Fruit fly (Drosophila melanogaster): Measurements from ENCODE around the gene spict.

Gene spict

DNA sequence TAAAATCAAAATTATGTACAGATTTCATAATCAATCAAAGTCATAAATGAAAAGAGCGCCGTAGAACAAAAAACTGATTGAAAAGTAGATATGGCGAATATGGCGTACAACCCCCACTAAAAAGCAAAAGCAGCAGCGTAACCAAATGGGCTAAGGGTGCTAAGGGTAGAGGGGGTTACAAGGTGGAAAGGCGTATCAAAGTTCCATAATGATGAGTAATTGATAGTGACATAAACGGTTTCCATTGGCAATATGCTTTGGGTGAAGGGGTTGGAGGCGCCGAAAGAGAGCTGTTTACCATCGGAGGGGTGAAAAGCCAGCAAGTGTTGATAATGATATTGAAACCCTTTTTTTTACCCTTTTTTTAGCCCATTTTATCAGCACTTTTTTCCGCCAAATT, 32.2 kb upstream of the spict start:
- TF ChIP-seq CG8359 (GFP tag; optimal IDR thresholded peaks at IDR 0.05; ENCODE audit: borderline replicate concordance): no peak
- TF ChIP-seq Kr (GFP tag; optimal IDR thresholded peaks at IDR 0.05): peak; percentile 72
- TF ChIP-seq cad (GFP tag; optimal IDR thresholded peaks at IDR 0.05): no peak
- no peak for TF ChIP-seq CG31441 (GFP tag; IDR thresholded peaks at IDR 0.05)
- TF ChIP-seq seq (GFP tag; IDR thresholded peaks at IDR 0.05): peak; percentile 21; the same call in 1 of the 2 replicates
- peak; percentile 76 for TF ChIP-seq Nf-YC (tag; optimal IDR thresholded peaks at IDR 0.05)
- TF ChIP-seq gsb-n (tag; optimal IDR thresholded peaks at IDR 0.05): peak; percentile 79
- TF ChIP-seq Nf-YB (GFP tag; optimal IDR thresholded peaks at IDR 0.05): peak; percentile 85

DNA sequence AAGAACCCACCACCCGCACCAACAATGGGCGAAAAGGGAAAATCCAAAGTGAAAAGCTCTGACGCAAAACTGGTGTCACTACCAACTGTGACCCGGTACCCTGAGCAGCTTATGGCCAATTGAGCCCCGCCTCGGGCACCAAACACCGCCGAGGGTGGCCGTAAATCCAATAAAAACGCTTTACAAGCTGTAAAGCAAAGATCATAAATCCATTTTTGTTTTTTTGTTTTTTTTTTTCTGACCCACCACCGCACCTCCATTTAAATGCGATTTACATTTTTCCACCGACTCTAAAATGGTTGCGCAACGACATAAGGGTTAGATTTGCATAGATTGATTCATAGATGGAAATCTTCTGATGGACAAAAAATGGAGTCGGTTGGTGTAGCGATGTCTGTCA, 30.2 kb upstream of the spict start:
- TF ChIP-seq CG15514 (GFP tag; optimal IDR thresholded peaks at IDR 0.05) (no peak), knrl (GFP tag; IDR thresholded peaks at IDR 0.05; ENCODE audit: partially characterized antibody) (no peak), al (GFP tag; IDR thresholded peaks at IDR 0.05) (0 out of 2 replicates have a peak, but pooled peaks have one; percentile 6), Drgx (GFP tag; IDR thresholded peaks at IDR 0.05) (no peak), CG6791 (GFP tag; IDR thresholded peaks at IDR 0.05; ENCODE audit: partially characterized antibody) (no peak), sqz (GFP tag; optimal IDR thresholded peaks at IDR 0.05) (peak; percentile 58), H15 (GFP tag; IDR thresholded peaks at IDR 0.05) (0 out of 3 replicates have a peak, but pooled peaks have one; percentile 10), salm (tag; optimal IDR thresholded peaks at IDR 0.05) (no peak), seq (GFP tag; IDR thresholded peaks at IDR 0.05) (peak; percentile 43; the same call in 1 of the 2 replicates), pfk (GFP tag; optimal IDR thresholded peaks at IDR 0.05) (no peak), CG9437 (GFP tag; optimal IDR thresholded peaks at IDR 0.05) (no peak), Asciz (GFP tag; optimal IDR thresholded peaks at IDR 0.05) (no peak), HLH54F (GFP tag; optimal IDR thresholded peaks at IDR 0.05) (no peak), toy (GFP tag; IDR thresholded peaks at IDR 0.05) (no peak), Ada2b (GFP tag; IDR thresholded peaks at IDR 0.05) (no peak), yki (optimal IDR thresholded peaks at IDR 0.05) (no peak), usp (GFP tag; optimal IDR thresholded peaks at IDR 0.05) (no peak), CG4328 (GFP tag; optimal IDR thresholded peaks at IDR 0.05) (no peak), ro (GFP tag; IDR thresholded peaks at IDR 0.05) (no peak), HmgZ (tag; optimal IDR thresholded peaks at IDR 0.05) (no peak), Nf-YB (GFP tag; optimal IDR thresholded peaks at IDR 0.05) (peak; percentile 60), sens (GFP tag) (peak; percentile 30), Nf-YC (tag; optimal IDR thresholded peaks at IDR 0.05) (peak; percentile 44)

dm6 chr2L:12678286-12678685, 26.2 kb upstream of the spict start:
- TF ChIP-seq tio (GFP tag; optimal IDR thresholded peaks at IDR 0.05): no peak
- no peak for TF ChIP-seq Bdp1 (GFP tag; optimal IDR thresholded peaks at IDR 0.05)
- TF ChIP-seq CG4282 (GFP tag; optimal IDR thresholded peaks at IDR 0.05): no peak
- TF ChIP-seq prd (optimal IDR thresholded peaks at IDR 0.05): no peak
- no peak for TF ChIP-seq prd (GFP tag; IDR thresholded peaks at IDR 0.05)
- TF ChIP-seq bowl (GFP tag; IDR thresholded peaks at IDR 0.05): no peak
- TF ChIP-seq Kr (GFP tag; optimal IDR thresholded peaks at IDR 0.05): peak; percentile 47
- TF ChIP-seq CG34376 (GFP tag; optimal IDR thresholded peaks at IDR 0.05): no peak
- no peak for TF ChIP-seq CG13123 (GFP tag; optimal IDR thresholded peaks at IDR 0.05)
- no peak for TF ChIP-seq NC2β (GFP tag; optimal IDR thresholded peaks at IDR 0.05)
- TF ChIP-seq scrt (GFP tag; optimal IDR thresholded peaks at IDR 0.05): no peak
- TF ChIP-seq CG5245 (GFP tag; optimal IDR thresholded peaks at IDR 0.05): no peak
- no peak for TF ChIP-seq Opbp (GFP tag; IDR thresholded peaks at IDR 0.05; ENCODE audit: partially characterized antibody)
- TF ChIP-seq CG12744 (GFP tag; optimal IDR thresholded peaks at IDR 0.05): no peak
- peak; percentile 11 for TF ChIP-seq pros (GFP tag; optimal IDR thresholded peaks at IDR 0.05)
- no peak for TF ChIP-seq CG7839 (tag; optimal IDR thresholded peaks at IDR 0.05)
- no peak for TF ChIP-seq mirr (GFP tag; optimal IDR thresholded peaks at IDR 0.05)
- TF ChIP-seq Jarid2 (GFP tag; optimal IDR thresholded peaks at IDR 0.05): peak; percentile 83
- peak; percentile 30 for TF ChIP-seq sqz (GFP tag; optimal IDR thresholded peaks at IDR 0.05)
- no peak for TF ChIP-seq NK7.1 (GFP tag; optimal IDR thresholded peaks at IDR 0.05)
- no peak for TF ChIP-seq CG7786 (GFP tag; optimal IDR thresholded peaks at IDR 0.05)
- TF ChIP-seq Ets97D (GFP tag; optimal IDR thresholded peaks at IDR 0.05): no peak
- TF ChIP-seq CG13287 (GFP tag; IDR thresholded peaks at IDR 0.05; ENCODE audit: partially characterized antibody): no peak
- TF ChIP-seq CG43689 (GFP tag; IDR thresholded peaks at IDR 0.05): no peak
